Worm (Caenorhabditis elegans): ENCODE data around the gene swsn-4.

The swsn-4 gene

DNA sequence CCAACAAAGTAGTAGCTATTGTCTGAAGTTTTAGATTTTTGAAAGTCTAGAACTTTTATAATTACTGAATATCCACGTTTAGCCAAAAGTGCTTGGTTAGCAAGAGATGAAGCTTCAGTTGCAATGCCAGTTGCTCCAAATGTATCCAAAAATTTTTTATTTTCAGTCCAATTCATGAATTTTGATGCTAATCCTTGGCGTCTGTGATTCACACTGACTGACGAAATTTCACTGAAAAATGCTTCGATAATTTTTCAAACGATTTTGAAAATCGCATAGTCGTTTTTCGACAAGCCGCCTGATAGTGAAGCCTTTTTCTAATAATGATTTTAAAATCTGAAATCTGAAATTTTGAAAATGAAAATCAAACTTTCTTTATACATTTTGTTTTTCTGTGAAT lies 31.8 kb upstream of the swsn-4 start:
- TF ChIP-seq ceh-8 (GFP tag; optimal IDR thresholded peaks at IDR 0.05) (no peak), alr-1 (tag; optimal IDR thresholded peaks at IDR 0.05; ENCODE audit: borderline replicate concordance) (no peak), elt-2 (tag; optimal IDR thresholded peaks at IDR 0.05) (no peak), efl-1 (optimal IDR thresholded peaks at IDR 0.05) (no peak), efl-1 (GFP tag; optimal IDR thresholded peaks at IDR 0.05 in 1 of 2) (no peak), unc-30 (tag; optimal IDR thresholded peaks at IDR 0.05) (no peak), pax-3 (tag; optimal IDR thresholded peaks at IDR 0.05) (no peak), snu-23 (GFP tag; optimal IDR thresholded peaks at IDR 0.05) (no peak), ceh-90 (tag; optimal IDR thresholded peaks at IDR 0.05) (no peak), nhr-47 (tag; optimal IDR thresholded peaks at IDR 0.05) (no peak), lsy-2 (tag; optimal IDR thresholded peaks at IDR 0.05) (no peak), pag-3 (tag; optimal IDR thresholded peaks at IDR 0.05; ENCODE audit: borderline replicate concordance, insufficient read depth) (no peak), lir-3 (tag; optimal IDR thresholded peaks at IDR 0.05; ENCODE audit: poor library complexity) (no peak), C04F5.9 (tag; optimal IDR thresholded peaks at IDR 0.05) (no peak), fos-1 (tag; optimal IDR thresholded peaks at IDR 0.05) (no peak), dpl-1 (GFP tag; optimal IDR thresholded peaks at IDR 0.05) (no peak), unc-130 (tag; optimal IDR thresholded peaks at IDR 0.05) (no peak), lin-15B (tag; optimal IDR thresholded peaks at IDR 0.05) (no peak), nhr-237 (tag; optimal IDR thresholded peaks at IDR 0.05) (no peak)

DNA sequence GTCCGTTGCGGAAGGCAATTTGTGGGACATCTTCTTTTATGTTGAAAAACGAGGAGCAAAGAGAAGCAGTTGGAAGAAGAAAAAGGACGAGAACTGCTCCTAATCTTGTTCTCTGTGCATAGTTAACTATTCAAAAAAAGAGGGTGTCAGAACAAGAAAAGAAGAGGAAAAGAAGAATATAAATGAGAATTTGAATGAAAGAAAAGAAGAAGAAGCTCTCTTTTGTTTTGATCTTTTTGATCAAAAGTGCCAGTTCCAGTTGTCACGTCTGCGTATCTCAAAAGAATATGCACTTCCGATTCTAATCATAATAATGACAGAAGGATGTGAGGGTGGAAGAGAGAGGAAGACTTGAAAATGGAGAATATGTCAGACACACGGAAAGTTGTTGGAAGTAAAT lies 30.9 kb upstream of the swsn-4 start, which contains the start of gene M7.8:
Gene M7.8 (minus strand): TSS at position 112 of the 400 bp plus-strand sequence.
- TF ChIP-seq C04F5.9 (tag; optimal IDR thresholded peaks at IDR 0.05): no peak
- TF ChIP-seq ceh-90 (tag; optimal IDR thresholded peaks at IDR 0.05): no peak
- TF ChIP-seq aha-1 (tag; optimal IDR thresholded peaks at IDR 0.05): no peak
- TF ChIP-seq lin-14 (GFP tag; optimal IDR thresholded peaks at IDR 0.05): peak; percentile 79
- TF ChIP-seq pqm-1 (tag; optimal IDR thresholded peaks at IDR 0.05): no peak
- TF ChIP-seq mab-9 (GFP tag; IDR thresholded peaks at IDR 0.05): no peak
- TF ChIP-seq unc-86 (tag; optimal IDR thresholded peaks at IDR 0.05): peak; percentile 41
- peak; percentile 18 for TF ChIP-seq nhr-47 (tag; optimal IDR thresholded peaks at IDR 0.05)
- no peak for TF ChIP-seq nhr-28 (tag; optimal IDR thresholded peaks at IDR 0.05)
- peak; percentile 88 for TF ChIP-seq zag-1 (tag; optimal IDR thresholded peaks at IDR 0.05)
- TF ChIP-seq fkh-10 (GFP tag; optimal IDR thresholded peaks at IDR 0.05): peak; percentile 78

DNA sequence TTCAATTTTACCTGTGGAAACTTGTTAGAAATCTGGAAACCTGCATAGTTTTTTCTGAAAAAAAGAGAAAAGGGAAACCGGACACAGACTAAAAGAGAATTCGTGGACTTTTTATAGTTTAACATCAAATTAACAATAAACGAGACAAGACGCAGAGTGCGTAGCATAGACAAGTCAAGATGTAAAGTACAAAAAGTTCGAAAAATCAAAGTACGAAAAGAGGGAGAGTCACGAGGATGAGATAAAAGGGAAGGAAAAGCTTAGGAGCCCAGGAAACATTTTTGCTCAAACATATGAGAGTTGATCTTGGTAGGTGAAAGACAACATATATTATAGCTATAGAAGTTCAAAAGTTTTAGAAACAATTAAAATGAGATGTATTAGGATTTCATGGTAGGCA lies 28.0 kb upstream of the swsn-4 start, which contains the start of gene M7.12:
Gene M7.12 (minus strand): TSS at position 188 of the 400 bp plus-strand sequence.
- TF ChIP-seq nhr-28 (tag; optimal IDR thresholded peaks at IDR 0.05) (no peak), unc-98 (GFP tag; IDR thresholded peaks at IDR 0.05) (no peak), hlh-4 (tag; optimal IDR thresholded peaks at IDR 0.05) (no peak), rnt-1 (tag; optimal IDR thresholded peaks at IDR 0.05) (peak; percentile 41), unc-30 (tag; optimal IDR thresholded peaks at IDR 0.05) (no peak), unc-130 (tag; optimal IDR thresholded peaks at IDR 0.05) (no peak), snpc-4 (tag; optimal IDR thresholded peaks at IDR 0.05) (no peak), tlp-1 (tag; optimal IDR thresholded peaks at IDR 0.05) (no peak), nhr-19 (GFP tag; conservative IDR thresholded peaks at IDR 0.05) (peak; percentile 53), mdl-1 (tag; optimal IDR thresholded peaks at IDR 0.05) (no peak), elt-3 (tag; optimal IDR thresholded peaks at IDR 0.05) (no peak), mab-9 (GFP tag; IDR thresholded peaks at IDR 0.05) (no peak), unc-86 (tag; optimal IDR thresholded peaks at IDR 0.05) (no peak), skn-1 (tag; optimal IDR thresholded peaks at IDR 0.05) (no peak), ceh-82 (tag; optimal IDR thresholded peaks at IDR 0.05) (peak in 1 of 3 experiments; percentile 7), alr-1 (tag; optimal IDR thresholded peaks at IDR 0.05; ENCODE audit: borderline replicate concordance) (no peak), nhr-11 (tag; optimal IDR thresholded peaks at IDR 0.05) (no peak), sptf-1 (tag; optimal IDR thresholded peaks at IDR 0.05) (no peak), swsn-7 (tag; optimal IDR thresholded peaks at IDR 0.05) (peak; percentile 20), dsc-1 (tag; optimal IDR thresholded peaks at IDR 0.05) (peak; percentile 54), efl-3 (GFP tag; optimal IDR thresholded peaks at IDR 0.05) (no peak), fkh-8 (tag; optimal IDR thresholded peaks at IDR 0.05) (peak; percentile 48), zip-4 (GFP tag; optimal IDR thresholded peaks at IDR 0.05) (no peak), nhr-237 (tag; optimal IDR thresholded peaks at IDR 0.05) (no peak), C34B4.2 (tag; optimal IDR thresholded peaks at IDR 0.05) (no peak), ceh-8 (GFP tag; optimal IDR thresholded peaks at IDR 0.05) (no peak), hlh-17 (GFP tag; optimal IDR thresholded peaks at IDR 0.05; ENCODE audit: borderline replicate concordance) (no peak), C04F5.9 (tag; optimal IDR thresholded peaks at IDR 0.05) (no peak), lin-14 (GFP tag; optimal IDR thresholded peaks at IDR 0.05) (peak; percentile 63), egl-13 (tag; optimal IDR thresholded peaks at IDR 0.05) (no peak), isw-1 (GFP tag; IDR thresholded peaks at IDR 0.05) (no peak), pag-3 (tag; optimal IDR thresholded peaks at IDR 0.05; ENCODE audit: borderline replicate concordance, insufficient read depth) (no peak)

All from whole organism, L1 larva.